Fruit fly (Drosophila melanogaster) Kc167 (cell line): ENCODE measurements around the gene Amnionless.

Source experiments
- Myc ChIP-seq: fragments of >200 bp; optimal IDR thresholded peaks from 2 replicates; lab custom pipeline; 2017; ENCODE audit warnings: missing external identifiers
- Sin3A ChIP-seq: fragments of >200 bp; optimal IDR thresholded peaks from 2 replicates; lab custom pipeline; 2018; ENCODE audit warnings: missing external identifiers
- h ChIP-seq: fragments of >200 bp; optimal IDR thresholded peaks from 3 replicates; lab custom pipeline; 2018; ENCODE audit warnings: missing external identifiers
- insv ChIP-seq: fragments of >200 bp; optimal IDR thresholded peaks from 3 replicates; lab custom pipeline; 2018; ENCODE audit warnings: missing external identifiers
- psq ChIP-seq: fragments of >200 bp; optimal IDR thresholded peaks from 2 replicates; lab custom pipeline; 2017; ENCODE audit warnings: missing external identifiers

DNA sequence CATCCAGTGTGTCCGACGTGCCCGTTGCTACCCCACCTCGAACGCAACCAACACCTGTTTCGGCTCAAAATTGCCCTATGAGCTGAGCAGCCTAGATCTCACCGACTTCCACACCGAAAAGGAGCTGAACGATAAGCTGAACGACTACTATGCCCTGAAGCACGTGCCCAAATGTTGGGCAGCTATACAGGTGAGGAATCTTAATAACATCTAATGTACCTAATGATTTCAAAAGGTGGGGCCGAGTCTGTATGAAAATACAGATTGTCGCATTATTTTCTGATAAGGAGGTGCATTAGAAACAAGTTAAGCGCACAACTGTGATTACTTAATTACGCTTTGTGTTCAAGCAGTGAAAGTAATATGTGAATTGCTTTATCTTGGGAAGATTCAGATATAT, 10.8 kb downstream of the Amnionless start, which contains the start of gene CG17078:
- no peak for TF ChIP-seq h (lab: Kevin White, UChicago)
- no peak for TF ChIP-seq psq (lab: Kevin White, UChicago)
- no peak for TF ChIP-seq Sin3A (lab: Kevin White, UChicago)
- no peak for TF ChIP-seq Myc
- no peak for TF ChIP-seq insv (lab: Kevin White, UChicago)
